Worm (Caenorhabditis elegans) whole organism, L2 larva: ENCODE results near the gene W09G12.6.

Source experiments
- ceh-16 ChIP-seq: fragments of 150-350 bp; optimal IDR thresholded peaks from 2 replicates; lab custom pipeline; 2014; ENCODE audit warnings: missing biosample characterization, missing genetic modification characterization
- lsy-2 ChIP-seq, 2 experiments: fragments of 150-350 bp in 1 of 2; sonication (generic microtip) in 1 of 2; optimal IDR thresholded peaks; 2 replicates each; lab custom pipeline; 2014 to 2017; ENCODE audit warnings: missing biosample characterization in 2 of 2, missing genetic modification characterization in 2 of 2
- mdl-1 ChIP-seq, 2 experiments: fragments of 150-350 bp in 1 of 2; sonication (generic microtip) in 1 of 2; optimal IDR thresholded peaks; 2 replicates each; lab custom pipeline; 2017; ENCODE audit warnings: missing biosample characterization in 2 of 2, missing genetic modification characterization in 2 of 2
- peb-1 ChIP-seq: fragments of 150-350 bp; optimal IDR thresholded peaks from 2 replicates; lab custom pipeline; 2014; ENCODE audit warnings: missing biosample characterization, missing genetic modification characterization
- unc-39 ChIP-seq: fragments of 150-350 bp; optimal IDR thresholded peaks from 2 replicates; lab custom pipeline; 2014; ENCODE audit warnings: missing biosample characterization, missing genetic modification characterization

DNA sequence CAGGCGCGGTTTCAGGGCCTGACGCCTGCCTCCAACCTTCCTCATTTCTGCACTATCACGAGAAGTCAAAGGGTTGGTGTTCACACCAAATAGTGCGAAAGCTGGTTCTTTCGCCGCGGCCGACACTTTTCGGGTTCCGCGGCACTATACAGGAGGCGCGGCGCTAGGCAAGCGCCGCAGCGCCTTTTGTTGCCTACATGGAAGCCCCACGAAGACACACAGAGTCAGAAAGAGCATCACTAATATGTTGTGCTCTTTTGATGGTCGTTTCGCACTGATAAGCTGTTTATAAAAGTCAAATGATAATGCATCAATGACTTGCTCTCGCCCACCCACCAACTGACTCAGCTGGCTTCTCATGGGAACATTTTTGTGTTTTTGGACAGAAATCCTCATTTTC is 19.8 kb upstream of the W09G12.6 start:
- TF ChIP-seq lsy-2 (tag; optimal IDR thresholded peaks at IDR 0.05; lab: Kevin White, UChicago) (no peak), mdl-1 (tag; optimal IDR thresholded peaks at IDR 0.05; lab: Kevin White, UChicago) (no peak), ceh-16 (tag; lab: Kevin White, UChicago) (no peak), unc-39 (no peak), peb-1 (tag; lab: Kevin White, UChicago) (no peak)
